Fruit fly (Drosophila melanogaster): ENCODE results near the gene CstF50.

DNA sequence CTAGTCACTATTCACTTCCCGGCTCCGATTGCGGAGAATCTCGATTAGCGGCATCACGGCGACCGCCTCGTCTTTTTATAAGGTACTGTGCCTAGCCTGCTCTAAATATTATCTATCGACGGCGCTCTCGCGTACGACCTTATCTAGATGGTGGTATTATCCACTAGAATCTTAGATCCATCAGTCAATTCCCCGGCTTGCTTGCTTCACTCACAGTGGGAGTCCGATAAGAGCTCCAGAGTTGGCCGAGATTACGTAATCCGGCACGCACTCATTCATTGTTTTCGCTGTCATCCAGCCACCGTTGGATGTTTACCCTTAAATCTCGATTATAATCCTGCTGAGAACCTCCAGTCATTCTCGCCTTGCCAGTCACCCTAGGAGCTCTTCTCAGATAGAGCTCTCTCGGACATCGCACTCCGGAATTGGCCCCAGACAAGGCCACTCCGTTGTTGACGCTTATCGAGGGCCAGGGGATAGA is 24.8 kb upstream of the CstF50 start, which contains the start of gene Smvt:
- TF ChIP-seq CG31627 (GFP tag; optimal IDR thresholded peaks at IDR 0.05): no peak
- no peak for TF ChIP-seq Ets96B (tag; optimal IDR thresholded peaks at IDR 0.05)
- TF ChIP-seq OdsH (GFP tag; optimal IDR thresholded peaks at IDR 0.05): no peak
- no peak for TF ChIP-seq Gug (GFP tag; IDR thresholded peaks at IDR 0.05)
- no peak for TF ChIP-seq net (GFP tag; optimal IDR thresholded peaks at IDR 0.05)
- TF ChIP-seq Hr4 (GFP tag; optimal IDR thresholded peaks at IDR 0.05): no peak
- no peak for TF ChIP-seq CG6163 (GFP tag; IDR thresholded peaks at IDR 0.05)
- no peak for TF ChIP-seq svp (GFP tag)
- TF ChIP-seq achi (GFP tag; optimal IDR thresholded peaks at IDR 0.05): no peak
- TF ChIP-seq Eip93F (GFP tag; optimal IDR thresholded peaks at IDR 0.05): no peak
- no peak for TF ChIP-seq CG6854 (GFP tag; optimal IDR thresholded peaks at IDR 0.05)

Measured in whole organism, prepupa.